Fruit fly (Drosophila melanogaster): ENCODE data around the gene Dcr-1.
A peak's percentile ranks its signal among the peaks of the same experiment; 100 is the strongest.

Gene Dcr-1

dm6 chr3R:22684044-22684947 is 56.6 kb downstream of the Dcr-1 start (continued):
- no peak for TF ChIP-seq run (tag; optimal IDR thresholded peaks at IDR 0.05)
- no peak for TF ChIP-seq fd3F (GFP tag; optimal IDR thresholded peaks at IDR 0.05)
- no peak for TF ChIP-seq CG1602 (GFP tag; optimal IDR thresholded peaks at IDR 0.05)
- TF ChIP-seq Poxn (GFP tag; IDR thresholded peaks at IDR 0.05) = no peak
- TF ChIP-seq fu2 (GFP tag; optimal IDR thresholded peaks at IDR 0.05) = no peak
- no peak for TF ChIP-seq C15 (GFP tag; IDR thresholded peaks at IDR 0.05)
- no peak for TF ChIP-seq CTCF (GFP tag; optimal IDR thresholded peaks at IDR 0.05)
- no peak for TF ChIP-seq emc (GFP tag; optimal IDR thresholded peaks at IDR 0.05)
- TF ChIP-seq CG7372 (GFP tag; IDR thresholded peaks at IDR 0.05) = 0 out of 2 replicates have a peak, but pooled peaks have one; percentile 31
- TF ChIP-seq CG33557 (GFP tag; optimal IDR thresholded peaks at IDR 0.05) = no peak
- no peak for TF ChIP-seq CG8388 (GFP tag; optimal IDR thresholded peaks at IDR 0.05)
- no peak for TF ChIP-seq CG15514 (GFP tag; optimal IDR thresholded peaks at IDR 0.05)
- TF ChIP-seq CG16863 (GFP tag; optimal IDR thresholded peaks at IDR 0.05) = no peak
- TF ChIP-seq ap (GFP tag; IDR thresholded peaks at IDR 0.05) = no peak
- TF ChIP-seq CG2678 (tag; optimal IDR thresholded peaks at IDR 0.05) = peak; percentile 16
- no peak for TF ChIP-seq jigr1 (GFP tag; IDR thresholded peaks at IDR 0.05)
- TF ChIP-seq Hmx (GFP tag; optimal IDR thresholded peaks at IDR 0.05) = no peak
- peak; percentile 13 for TF ChIP-seq eyg (GFP tag; optimal IDR thresholded peaks at IDR 0.05)
- TF ChIP-seq cad (GFP tag; optimal IDR thresholded peaks at IDR 0.05) = no peak
- no peak for TF ChIP-seq jumu (GFP tag; optimal IDR thresholded peaks at IDR 0.05)
- no peak for TF ChIP-seq BtbVII (GFP tag; optimal IDR thresholded peaks at IDR 0.05)
- TF ChIP-seq tap (tag; optimal IDR thresholded peaks at IDR 0.05) = peak; percentile 4
- no peak for TF ChIP-seq zen (tag; optimal IDR thresholded peaks at IDR 0.05)
- no peak for TF ChIP-seq sisA (GFP tag; IDR thresholded peaks at IDR 0.05)
- TF ChIP-seq CG9797 (GFP tag; optimal IDR thresholded peaks at IDR 0.05) = no peak
- no peak for TF ChIP-seq CG15601 (tag; optimal IDR thresholded peaks at IDR 0.05)
- TF ChIP-seq CG12071 (GFP tag; optimal IDR thresholded peaks at IDR 0.05) = peak; percentile 28
- TF ChIP-seq btn (GFP tag; optimal IDR thresholded peaks at IDR 0.05) = no peak
- TF ChIP-seq CG11723 (GFP tag; optimal IDR thresholded peaks at IDR 0.05) = no peak
- TF ChIP-seq pb (GFP tag; optimal IDR thresholded peaks at IDR 0.05) = no peak
- TF ChIP-seq CG14667 (GFP tag; IDR thresholded peaks at IDR 0.05) = no peak
- no peak for TF ChIP-seq CoRest (tag; optimal IDR thresholded peaks at IDR 0.05)
- TF ChIP-seq wdn (GFP tag; IDR thresholded peaks at IDR 0.05) = no peak
- peak; percentile 45 for TF ChIP-seq fd64A (GFP tag; optimal IDR thresholded peaks at IDR 0.05)
- TF ChIP-seq Bdp1 (GFP tag; optimal IDR thresholded peaks at IDR 0.05) = no peak
- TF ChIP-seq Fer1 (GFP tag; optimal IDR thresholded peaks at IDR 0.05) = peak; percentile 27
- no peak for TF ChIP-seq Fer2 (tag; optimal IDR thresholded peaks at IDR 0.05)
- TF ChIP-seq Neu2 (GFP tag; optimal IDR thresholded peaks at IDR 0.05; ENCODE audit: borderline replicate concordance) = no peak
- no peak for TF ChIP-seq D (optimal IDR thresholded peaks at IDR 0.05)
- TF ChIP-seq D (GFP tag; optimal IDR thresholded peaks at IDR 0.05) = no peak
- no peak for TF ChIP-seq ash1 (GFP tag; optimal IDR thresholded peaks at IDR 0.05)
- no peak for TF ChIP-seq CG6689 (GFP tag; IDR thresholded peaks at IDR 0.05)
- no peak for TF ChIP-seq CG13775 (GFP tag; optimal IDR thresholded peaks at IDR 0.05)
- peak; percentile 6 for TF ChIP-seq CG18599 (GFP tag; optimal IDR thresholded peaks at IDR 0.05)
- TF ChIP-seq HLH54F (GFP tag; optimal IDR thresholded peaks at IDR 0.05) = no peak
- no peak for TF ChIP-seq NC2α (GFP tag; optimal IDR thresholded peaks at IDR 0.05)
- no peak for TF ChIP-seq dpn (GFP tag; optimal IDR thresholded peaks at IDR 0.05)
- TF ChIP-seq ssp (GFP tag; IDR thresholded peaks at IDR 0.05) = no peak
- TF ChIP-seq CG34376 (GFP tag; optimal IDR thresholded peaks at IDR 0.05) = no peak
- no peak for TF ChIP-seq Stat92E (GFP tag; optimal IDR thresholded peaks at IDR 0.05)
